Fruit fly (Drosophila melanogaster) whole organism, prepupa: ENCODE results near the gene CG31288.

Experiments used
- Blimp-1 ChIP-seq: fragments of 200-800 bp; sonication (Bioruptor generic); optimal IDR thresholded peaks from 3 replicates; lab custom pipeline; 2017; ENCODE audit warnings: missing biosample characterization, missing genetic modification characterization, mild to moderate bottlenecking, moderate library complexity, missing genetic modification reagents
- CG10631 ChIP-seq: fragments of 200-800 bp; sonication (Bioruptor generic); optimal IDR thresholded peaks from 2 replicates; lab custom pipeline; 2016; ENCODE audit warnings: missing biosample characterization, missing genetic modification characterization
- CG10669 ChIP-seq: fragments of 200-800 bp; sonication (Bioruptor generic); optimal IDR thresholded peaks from 3 replicates; lab custom pipeline; 2018; ENCODE audit warnings: missing biosample characterization, mild to moderate bottlenecking, missing genetic modification characterization, moderate library complexity
- CG11902 ChIP-seq: fragments of 200-800 bp; sonication (Bioruptor generic); optimal IDR thresholded peaks from 3 replicates; lab custom pipeline; 2016; ENCODE audit warnings: missing biosample characterization, missing genetic modification characterization
- CG15336 ChIP-seq: fragments of 200-800 bp; sonication (Bioruptor generic); IDR thresholded peaks from 2 replicates; pipeline ENCODE4 v1.3.6; 2022; ENCODE audit warnings: missing biosample characterization, missing genetic modification characterization
- CG16779 ChIP-seq: fragments of 200-800 bp; sonication (Bioruptor generic); optimal IDR thresholded peaks from 3 replicates; lab custom pipeline; 2017; ENCODE audit warnings: missing biosample characterization, mild to moderate bottlenecking, missing genetic modification characterization
- CG3919 ChIP-seq: fragments of 200-800 bp; sonication (Bioruptor generic); optimal IDR thresholded peaks from 3 replicates; lab custom pipeline; 2016; ENCODE audit warnings: missing biosample characterization, missing genetic modification characterization
- CG4318 ChIP-seq: fragments of 200-800 bp; sonication (Bioruptor generic); optimal IDR thresholded peaks from 3 replicates; lab custom pipeline; 2017; ENCODE audit warnings: missing biosample characterization, mild to moderate bottlenecking, missing genetic modification characterization
- CG6163 ChIP-seq: fragments of 200-800 bp; sonication (Bioruptor generic); IDR thresholded peaks from 3 replicates; pipeline ENCODE4 v1.3.6; 2022; ENCODE audit warnings: missing biosample characterization, missing genetic modification characterization
- CG6276 ChIP-seq: fragments of 200-800 bp; sonication (Bioruptor generic); optimal IDR thresholded peaks from 2 replicates; lab custom pipeline; 2017; ENCODE audit warnings: missing biosample characterization, mild to moderate bottlenecking, missing genetic modification characterization
- CG6808 ChIP-seq: fragments of 200-800 bp; sonication (Bioruptor generic); optimal IDR thresholded peaks from 3 replicates; lab custom pipeline; 2017; ENCODE audit warnings: missing biosample characterization, missing genetic modification characterization, mild to moderate bottlenecking, moderate library complexity, missing genetic modification reagents
- CG6854 ChIP-seq: fragments of 200-800 bp; sonication (Bioruptor generic); optimal IDR thresholded peaks from 2 replicates; lab custom pipeline; 2017; ENCODE audit warnings: missing biosample characterization, mild to moderate bottlenecking, missing genetic modification characterization
- CG8319 ChIP-seq: fragments of 200-800 bp; sonication (Bioruptor generic); optimal IDR thresholded peaks from 3 replicates; lab custom pipeline; 2016; ENCODE audit warnings: missing biosample characterization, missing genetic modification characterization
- CG8632 ChIP-seq: fragments of 200-800 bp; sonication (Bioruptor generic); optimal IDR thresholded peaks from 3 replicates; lab custom pipeline; 2016; ENCODE audit warnings: missing biosample characterization, missing genetic modification characterization
- Eip78C ChIP-seq: fragments of 200-800 bp; sonication (Bioruptor generic); peaks from one replicate; lab custom pipeline; 2016; ENCODE audit warnings: missing biosample characterization, missing genetic modification characterization
- Eip93F ChIP-seq: fragments of 200-800 bp; sonication (Bioruptor generic); optimal IDR thresholded peaks from 2 replicates; lab custom pipeline; 2016; ENCODE audit warnings: missing biosample characterization, mild to moderate bottlenecking, missing genetic modification characterization
- Gug ChIP-seq: fragments of 200-800 bp; sonication (Bioruptor generic); IDR thresholded peaks from 2 replicates; pipeline ENCODE4 v1.3.6; 2022; ENCODE audit warnings: missing biosample characterization, missing genetic modification characterization
- Hr38 ChIP-seq: sonication (Bioruptor generic); optimal IDR thresholded peaks from 2 replicates; lab custom pipeline; 2016; ENCODE audit warnings: missing biosample characterization, missing genetic modification characterization
- Hr39 ChIP-seq: fragments of 200-800 bp; sonication (Bioruptor generic); optimal IDR thresholded peaks from 2 replicates; lab custom pipeline; 2016; ENCODE audit warnings: missing biosample characterization, missing genetic modification characterization
- Hr4 ChIP-seq: fragments of 200-800 bp; sonication (Bioruptor generic); optimal IDR thresholded peaks from 3 replicates; lab custom pipeline; 2016; ENCODE audit warnings: missing biosample characterization, missing genetic modification characterization
- Lpt ChIP-seq: fragments of 200-800 bp; sonication (Bioruptor generic); optimal IDR thresholded peaks from 3 replicates; lab custom pipeline; 2016; ENCODE audit warnings: missing biosample characterization, missing genetic modification characterization
- Met ChIP-seq: fragments of 200-800 bp; sonication (Bioruptor generic); optimal IDR thresholded peaks from 3 replicates; lab custom pipeline; 2016; ENCODE audit warnings: missing biosample characterization, missing genetic modification characterization
- Smox ChIP-seq: fragments of 200-800 bp; sonication (Bioruptor generic); optimal IDR thresholded peaks from 3 replicates; lab custom pipeline; 2016; ENCODE audit warnings: missing biosample characterization, missing genetic modification characterization
- Sox102F ChIP-seq: fragments of 200-800 bp; sonication (Bioruptor generic); optimal IDR thresholded peaks from 2 replicates; lab custom pipeline; 2016; ENCODE audit warnings: missing biosample characterization, mild to moderate bottlenecking, missing genetic modification characterization
- achi ChIP-seq: fragments of 200-800 bp; sonication (Bioruptor generic); optimal IDR thresholded peaks from 3 replicates; lab custom pipeline; 2016; ENCODE audit warnings: missing biosample characterization, missing genetic modification characterization
- acj6 ChIP-seq: fragments of 200-800 bp; sonication (Bioruptor generic); optimal IDR thresholded peaks from 3 replicates; lab custom pipeline; 2016; ENCODE audit warnings: missing biosample characterization, missing genetic modification characterization
- dac ChIP-seq: fragments of 200-800 bp; sonication (Bioruptor generic); optimal IDR thresholded peaks from 2 replicates; lab custom pipeline; 2017; ENCODE audit warnings: missing biosample characterization, mild to moderate bottlenecking, missing genetic modification characterization
- dsx ChIP-seq: fragments of 200-800 bp; optimal IDR thresholded peaks from 3 replicates; lab custom pipeline; 2019; ENCODE audit warnings: missing biosample characterization, mild to moderate bottlenecking, missing genetic modification characterization, moderate library complexity; ENCODE audit not compliant: poor library complexity, severe bottlenecking
- eg ChIP-seq: fragments of 200-800 bp; sonication (Bioruptor generic); IDR thresholded peaks from 3 replicates; pipeline ENCODE4 v1.3.6; 2022; ENCODE audit warnings: missing biosample characterization, missing genetic modification characterization
- esn ChIP-seq: fragments of 200-800 bp; sonication (Bioruptor generic); optimal IDR thresholded peaks from 2 replicates; lab custom pipeline; 2016; ENCODE audit warnings: missing biosample characterization, mild to moderate bottlenecking, missing genetic modification characterization, moderate library complexity
- fd85E ChIP-seq: fragments of 200-800 bp; sonication (Bioruptor generic); optimal IDR thresholded peaks from 3 replicates; lab custom pipeline; 2016; ENCODE audit warnings: missing biosample characterization, missing genetic modification characterization
- fkh ChIP-seq: fragments of 200-800 bp; sonication (Bioruptor generic); optimal IDR thresholded peaks from 3 replicates; lab custom pipeline; 2017; ENCODE audit warnings: missing biosample characterization, mild to moderate bottlenecking, missing genetic modification characterization, moderate library complexity
- pdm3 ChIP-seq: fragments of 200-800 bp; sonication (Bioruptor generic); optimal IDR thresholded peaks from 3 replicates; lab custom pipeline; 2016; ENCODE audit warnings: missing biosample characterization, missing genetic modification characterization
- salr ChIP-seq, 2 experiments: fragments of 200-800 bp; sonication (Bioruptor generic); optimal IDR thresholded peaks; 3 replicates each; lab custom pipeline; 2016 to 2018; ENCODE audit warnings: missing biosample characterization in 2 of 2, missing genetic modification characterization in 2 of 2, mild to moderate bottlenecking in 1 of 2
- ss ChIP-seq, 2 experiments: fragments of 200-800 bp; sonication (Bioruptor generic); optimal IDR thresholded peaks; 2 replicates in 1 of 2; 3 replicates in 1 of 2; lab custom pipeline; 2017 to 2018; ENCODE audit warnings: mild to moderate bottlenecking in 2 of 2, missing biosample characterization in 2 of 2, missing genetic modification characterization in 2 of 2, moderate library complexity in 1 of 2
- svp ChIP-seq: fragments of 200-800 bp; sonication (Bioruptor generic); peaks from one replicate; lab custom pipeline; 2016; ENCODE audit warnings: missing biosample characterization, missing genetic modification characterization
- topi ChIP-seq: fragments of 200-800 bp; sonication (Bioruptor generic); optimal IDR thresholded peaks from 3 replicates; lab custom pipeline; 2016; ENCODE audit warnings: missing biosample characterization, missing genetic modification characterization
- vri ChIP-seq: fragments of 200-800 bp; sonication (Bioruptor generic); optimal IDR thresholded peaks from 3 replicates; lab custom pipeline; 2016; ENCODE audit warnings: missing biosample characterization, mild to moderate bottlenecking, missing genetic modification characterization

CG31288 gene

DNA sequence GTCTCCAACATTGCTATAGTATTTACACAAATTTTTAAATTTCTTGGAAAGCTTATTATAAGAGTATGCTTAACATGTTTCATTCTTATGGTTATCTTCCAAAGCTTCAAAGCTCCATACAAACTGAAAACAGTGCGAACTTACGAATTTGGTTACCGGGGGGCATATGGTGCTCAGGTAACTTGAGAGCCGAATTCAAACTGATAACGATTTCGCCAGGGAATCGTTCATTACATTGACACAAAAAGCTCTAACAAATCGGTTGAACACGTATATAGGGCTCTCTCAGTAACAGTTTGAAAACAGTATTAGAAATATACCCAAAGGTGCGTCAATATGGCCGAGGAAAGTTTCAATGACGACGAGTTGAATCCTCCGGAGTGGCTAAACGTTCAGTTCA is 1.2 kb upstream of the CG31288 start, which contains the start of gene CG13659:
TSS of gene CG13659 (plus strand) at position 317 of the 400 bp plus-strand sequence.
- TF ChIP-seq CG16779 (tag; lab: Kevin White, UChicago) (no peak), CG6854 (GFP tag; lab: Kevin White, UChicago) (no peak), vri (GFP tag; lab: Kevin White, UChicago) (peak; percentile 3)
- TF ChIP-seq, all 60 proteins: peak for 1

DNA sequence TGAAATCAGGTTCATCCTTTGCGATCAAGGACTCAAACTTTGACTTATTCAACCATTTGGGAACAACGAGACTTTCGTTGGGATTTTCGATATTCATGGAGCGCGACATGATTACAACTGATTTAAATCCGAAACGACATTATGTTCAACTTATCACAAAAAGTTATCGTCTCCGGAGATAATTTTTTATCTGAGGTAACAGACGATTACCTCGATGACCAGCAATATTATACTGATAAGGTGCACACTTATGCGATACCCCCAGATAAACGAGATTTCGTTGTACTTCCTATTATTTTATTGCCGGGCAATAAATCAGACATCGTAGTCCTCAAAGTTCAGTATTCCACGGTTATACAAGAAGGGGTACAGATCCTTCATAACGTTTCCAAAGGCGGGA is 1.7 kb downstream of the CG31288 start, which contains the start of gene CG31097:
TSS of gene CG31097 (minus strand) at position 101 of the 400 bp plus-strand sequence.
- no peak for TF ChIP-seq Lpt (GFP tag; lab: Kevin White, UChicago)
- no peak for TF ChIP-seq CG8319 (GFP tag; lab: Kevin White, UChicago)
- no peak for TF ChIP-seq fd85E (GFP tag; lab: Kevin White, UChicago)
- no peak for TF ChIP-seq CG3919 (GFP tag; lab: Kevin White, UChicago)
- TF ChIP-seq salr (GFP tag; optimal IDR thresholded peaks at IDR 0.05; lab: Kevin White, UChicago) = no peak
- TF ChIP-seq CG6808 (GFP tag; lab: Kevin White, UChicago) = no peak
- TF ChIP-seq Met (GFP tag; lab: Kevin White, UChicago) = no peak
- TF ChIP-seq Sox102F (GFP tag; lab: Kevin White, UChicago) = no peak
- no peak for TF ChIP-seq Smox (GFP tag; lab: Kevin White, UChicago)
- TF ChIP-seq dac (GFP tag; lab: Kevin White, UChicago) = no peak
- no peak for TF ChIP-seq CG10669 (GFP tag; lab: Kevin White, UChicago)
- TF ChIP-seq Gug (GFP tag; lab: Robert Waterston, UW) = no peak
- TF ChIP-seq Blimp-1 (GFP tag; lab: Kevin White, UChicago) = no peak
- no peak for TF ChIP-seq CG4318
- no peak for TF ChIP-seq acj6 (GFP tag; lab: Kevin White, UChicago)

DNA sequence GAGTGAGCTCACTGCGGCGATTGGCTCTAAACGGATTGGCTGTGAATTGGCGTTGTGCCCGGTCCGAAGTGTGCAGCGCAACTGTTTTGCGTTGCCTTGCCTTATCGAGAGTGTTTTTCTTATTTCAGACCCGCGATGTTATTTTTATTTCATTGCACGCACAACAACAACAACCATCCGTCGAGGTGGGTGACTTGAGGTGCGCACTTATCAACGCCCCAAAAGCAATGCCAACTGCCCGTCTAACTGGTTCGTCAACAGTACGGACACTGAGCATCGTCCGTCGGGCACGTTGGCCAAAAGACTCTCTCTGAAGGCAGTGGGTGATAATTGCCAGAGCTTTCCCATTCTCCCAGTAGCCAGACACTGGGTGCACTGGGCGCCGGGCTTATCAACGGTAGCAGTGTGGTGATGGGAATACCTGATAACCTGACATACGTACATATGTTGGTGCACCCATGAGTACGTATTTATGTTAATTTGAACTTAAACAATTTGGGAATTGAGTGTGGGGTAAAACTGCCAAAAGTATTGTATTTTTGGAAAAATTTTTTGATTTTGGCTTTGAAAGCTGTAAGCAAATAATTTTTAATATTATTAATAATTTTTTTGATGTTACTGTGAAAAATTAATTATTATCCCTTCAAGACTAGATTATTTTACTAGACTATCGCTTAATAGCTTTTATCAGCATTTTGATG is 3.9 kb downstream of the CG31288 start, which contains the start of gene CG31102:
TSS of gene CG31102 (minus strand) at position 275 of the 701 bp plus-strand sequence.
- TF ChIP-seq CG6163 (GFP tag; lab: Robert Waterston, UW) (no peak; the same call in 2 of the 3 replicates), Hr4 (GFP tag; lab: Kevin White, UChicago) (no peak), Gug (GFP tag; lab: Robert Waterston, UW) (no peak), vri (GFP tag; lab: Kevin White, UChicago) (peak; percentile 79), ss (GFP tag; optimal IDR thresholded peaks at IDR 0.05; lab: Kevin White, UChicago) (peak in 1 of 2 experiments; percentile 4), CG6276 (GFP tag; lab: Kevin White, UChicago) (peak; percentile 21), svp (GFP tag; lab: Kevin White, UChicago) (peak; percentile 90), Met (GFP tag; lab: Kevin White, UChicago) (no peak), esn (peak; percentile 5), CG6854 (GFP tag; lab: Kevin White, UChicago) (no peak), topi (no peak)

DNA sequence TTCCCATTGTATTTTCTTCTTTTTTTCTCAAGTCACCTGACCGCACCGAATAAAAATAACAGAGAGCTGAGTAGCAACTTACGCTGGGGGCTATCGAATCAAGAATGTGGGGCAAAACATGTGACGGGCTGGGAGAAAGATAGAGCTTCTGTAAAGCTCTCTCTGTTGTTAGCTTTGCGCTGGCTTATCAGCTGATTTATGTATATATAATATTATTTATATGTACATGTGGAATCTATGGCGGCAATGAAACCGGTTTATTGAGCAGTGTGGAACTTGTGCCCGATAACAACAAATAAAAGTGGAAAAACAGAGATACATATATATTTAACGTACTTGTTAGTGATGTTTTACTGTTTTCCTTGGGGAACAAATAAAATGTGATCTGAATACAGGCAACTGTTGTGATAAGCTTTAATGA is 6.5 kb downstream of the CG31288 start, which contains the start of gene CG31098:
TSS of gene CG31098 (minus strand) at position 114 of the 421 bp plus-strand sequence.
- TF ChIP-seq Sox102F (GFP tag; lab: Kevin White, UChicago) (peak; percentile 3), CG15336 (no peak; the same call in 1 of the 2 replicates), acj6 (GFP tag; lab: Kevin White, UChicago) (no peak), achi (GFP tag; lab: Kevin White, UChicago) (no peak), fkh (GFP tag; lab: Kevin White, UChicago) (peak; percentile 75), CG8319 (GFP tag; lab: Kevin White, UChicago) (no peak), dsx (no peak), vri (GFP tag; lab: Kevin White, UChicago) (peak; percentile 33), CG6854 (GFP tag; lab: Kevin White, UChicago) (no peak), ss (GFP tag; optimal IDR thresholded peaks at IDR 0.05; lab: Kevin White, UChicago) (no peak), Hr39 (GFP tag; lab: Kevin White, UChicago) (no peak), salr (GFP tag; optimal IDR thresholded peaks at IDR 0.05; lab: Kevin White, UChicago) (no peak), CG10669 (GFP tag; lab: Kevin White, UChicago) (no peak), eg (no peak), CG16779 (tag; lab: Kevin White, UChicago) (peak; percentile 55), Eip93F (GFP tag; lab: Kevin White, UChicago) (peak; percentile 25), CG10631 (no peak), Hr38 (GFP tag; lab: Kevin White, UChicago) (no peak), CG8632 (GFP tag; lab: Kevin White, UChicago) (no peak), CG11902 (GFP tag; lab: Kevin White, UChicago) (no peak), CG6276 (GFP tag; lab: Kevin White, UChicago) (peak; percentile 32), Eip78C (GFP tag; lab: Kevin White, UChicago) (peak; percentile 77), Gug (GFP tag; lab: Robert Waterston, UW) (no peak), pdm3 (GFP tag; lab: Kevin White, UChicago) (no peak), CG6808 (GFP tag; lab: Kevin White, UChicago) (no peak)
